Fruit fly (Drosophila melanogaster): ENCODE results near the gene Sgs8.

The Sgs8 gene

DNA sequence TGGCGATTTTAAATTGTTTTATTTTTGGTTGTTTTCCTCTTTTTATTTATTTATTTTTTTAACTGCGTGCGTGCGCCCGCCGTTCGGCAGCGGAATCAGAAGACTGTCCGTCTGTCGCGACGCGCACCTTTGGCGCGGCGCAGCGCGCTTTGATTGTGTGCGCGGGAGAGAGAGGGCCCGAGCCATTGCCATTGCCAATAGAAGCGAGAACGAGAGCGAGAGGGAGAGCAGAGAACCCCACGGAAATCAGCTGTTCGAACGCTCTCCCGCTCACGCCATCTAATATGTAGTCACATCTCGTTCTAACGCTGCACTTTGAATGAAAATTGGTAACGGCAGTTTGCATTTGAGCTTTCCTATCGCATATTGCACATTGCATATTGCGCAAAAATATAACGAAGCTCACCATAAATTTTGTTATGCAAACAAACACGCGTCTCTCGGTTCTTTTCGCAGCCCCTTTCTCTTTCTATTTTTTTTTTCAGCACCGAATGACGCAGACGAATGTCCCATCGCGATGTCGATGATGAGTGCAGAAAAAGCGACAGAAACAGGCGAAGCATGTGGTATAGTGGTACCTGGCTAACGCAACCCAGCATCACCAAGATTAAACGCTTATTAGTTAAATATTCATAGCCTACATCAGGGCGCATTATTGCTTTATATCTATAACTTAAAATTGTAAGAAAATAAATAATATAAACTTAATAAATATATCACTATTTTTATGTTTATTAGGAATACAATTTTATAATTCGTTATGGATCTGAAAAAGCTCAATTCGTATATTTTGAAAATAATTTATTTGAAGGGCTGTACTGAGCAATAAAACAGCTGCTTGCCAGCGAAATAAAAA lies 25.4 kb upstream of the Sgs8 start (continued):
- TF ChIP-seq fru (optimal IDR thresholded peaks at IDR 0.05) (no peak), E2f1 (GFP tag; IDR thresholded peaks at IDR 0.05) (no peak), CG11247 (GFP tag; IDR thresholded peaks at IDR 0.05) (no peak), CG4360 (GFP tag; IDR thresholded peaks at IDR 0.05) (no peak), Vsx1 (GFP tag; optimal IDR thresholded peaks at IDR 0.05) (no peak), trem (tag; optimal IDR thresholded peaks at IDR 0.05) (no peak), H15 (GFP tag; IDR thresholded peaks at IDR 0.05) (no peak), Side (GFP tag; optimal IDR thresholded peaks at IDR 0.05) (no peak), CG11456 (GFP tag; IDR thresholded peaks at IDR 0.05) (0 out of 3 replicates have a peak, but pooled peaks have one; percentile 26), pros (GFP tag; optimal IDR thresholded peaks at IDR 0.05) (no peak), Nf-YB (GFP tag; optimal IDR thresholded peaks at IDR 0.05) (no peak), Jarid2 (GFP tag; optimal IDR thresholded peaks at IDR 0.05) (peak; percentile 68), CG2712 (tag; optimal IDR thresholded peaks at IDR 0.05) (peak; percentile 4), chn (GFP tag; optimal IDR thresholded peaks at IDR 0.05) (no peak), lilli (GFP tag; optimal IDR thresholded peaks at IDR 0.05) (no peak), CG17361 (GFP tag; IDR thresholded peaks at IDR 0.05) (0 out of 3 replicates have a peak, but pooled peaks have one; percentile 20), sisA (GFP tag; IDR thresholded peaks at IDR 0.05) (no peak), CG6765 (GFP tag; optimal IDR thresholded peaks at IDR 0.05) (no peak), CG2129 (GFP tag; IDR thresholded peaks at IDR 0.05; ENCODE audit: partially characterized antibody) (no peak), CG6175 (GFP tag; IDR thresholded peaks at IDR 0.05) (no peak), CG30431 (GFP tag; optimal IDR thresholded peaks at IDR 0.05) (no peak), BtbVII (GFP tag; optimal IDR thresholded peaks at IDR 0.05) (no peak), Nf-YC (tag; optimal IDR thresholded peaks at IDR 0.05) (no peak), CG8089 (GFP tag; optimal IDR thresholded peaks at IDR 0.05) (no peak), CG2889 (GFP tag; IDR thresholded peaks at IDR 0.05) (no peak), ase (GFP tag; IDR thresholded peaks at IDR 0.05) (no peak), seq (GFP tag; IDR thresholded peaks at IDR 0.05) (no peak), CG4707 (GFP tag; optimal IDR thresholded peaks at IDR 0.05) (no peak), Lim3 (GFP tag; IDR thresholded peaks at IDR 0.05) (no peak), z (GFP tag; IDR thresholded peaks at IDR 0.05) (0 out of 3 replicates have a peak, but pooled peaks have one; percentile 15), toy (GFP tag; IDR thresholded peaks at IDR 0.05) (no peak), CG16813 (GFP tag; IDR thresholded peaks at IDR 0.05; ENCODE audit: partially characterized antibody) (no peak), zfh1 (GFP tag; IDR thresholded peaks at IDR 0.05) (0 out of 3 replicates have a peak, but pooled peaks have one; percentile 11), repo (GFP tag; optimal IDR thresholded peaks at IDR 0.05) (no peak), odd (GFP tag; optimal IDR thresholded peaks at IDR 0.05) (no peak), ken (GFP tag; IDR thresholded peaks at IDR 0.05) (no peak), danr (GFP tag; IDR thresholded peaks at IDR 0.05) (no peak), chinmo (GFP tag; IDR thresholded peaks at IDR 0.05; ENCODE audit: partially characterized antibody) (peak; percentile 96), grau (tag; optimal IDR thresholded peaks at IDR 0.05) (peak; percentile 88), Neu2 (GFP tag; optimal IDR thresholded peaks at IDR 0.05; ENCODE audit: borderline replicate concordance) (no peak), yki (optimal IDR thresholded peaks at IDR 0.05) (no peak), CG14441 (GFP tag; IDR thresholded peaks at IDR 0.05) (0 out of 2 replicates have a peak, but pooled peaks have one; percentile 16), CG7357 (GFP tag; IDR thresholded peaks at IDR 0.05) (0 out of 3 replicates have a peak, but pooled peaks have one; percentile 39), lola (GFP tag; optimal IDR thresholded peaks at IDR 0.05) (no peak), CG17328 (GFP tag; IDR thresholded peaks at IDR 0.05) (no peak), CG1792 (GFP tag; optimal IDR thresholded peaks at IDR 0.05) (no peak), D (optimal IDR thresholded peaks at IDR 0.05) (no peak), D (GFP tag; optimal IDR thresholded peaks at IDR 0.05) (no peak), CG2875 (GFP tag; optimal IDR thresholded peaks at IDR 0.05) (no peak), usp (GFP tag; optimal IDR thresholded peaks at IDR 0.05) (no peak), CG34422 (GFP tag; IDR thresholded peaks at IDR 0.05) (no peak)
